Fruit fly (Drosophila melanogaster) whole organism, wandering third instar larva: Measurements from ENCODE around the gene Dora.

Experiments
- CG32264 ChIP-seq: fragments of 200-800 bp; sonication (Bioruptor generic); optimal IDR thresholded peaks from 2 replicates; lab custom pipeline; 2016; ENCODE audit warnings: missing biosample characterization, missing genetic modification characterization
- Mio ChIP-seq: sonication (Bioruptor generic); optimal IDR thresholded peaks from 2 replicates; lab custom pipeline; 2016; ENCODE audit warnings: missing biosample characterization, missing genetic modification characterization
- fru ChIP-seq: fragments of 200-800 bp; sonication (Bioruptor generic); optimal IDR thresholded peaks from 3 replicates; lab custom pipeline; 2016; ENCODE audit warnings: missing biosample characterization, mild to moderate bottlenecking, missing genetic modification characterization
- psq ChIP-seq: fragments of 200-800 bp; sonication (Bioruptor generic); optimal IDR thresholded peaks from 3 replicates; lab custom pipeline; 2017; ENCODE audit warnings: missing biosample characterization, mild to moderate bottlenecking, missing genetic modification characterization, moderate library complexity

dm6 chrX:18919422-18920029 is 55.8 kb downstream of the Dora start:
- TF ChIP-seq fru (GFP tag; lab: Kevin White, UChicago) (peak; percentile 4), CG32264 (GFP tag; lab: Kevin White, UChicago) (no peak), Mio (GFP tag; lab: Kevin White, UChicago) (no peak), psq (GFP tag; lab: Kevin White, UChicago) (no peak)
